Fruit fly (Drosophila melanogaster) S2 (cell line): ENCODE data around the gene Fbw5.

Experiments
- CG8478 ChIP-seq: fragments of >200 bp; optimal IDR thresholded peaks from 2 replicates; lab custom pipeline; 2018
- CTCF ChIP-seq, 2 experiments: fragments of >200 bp; optimal IDR thresholded peaks; 2 replicates each; lab custom pipeline; 2018

- TF ChIP-seq CG8478 (lab: Kevin White, UChicago) (no peak), CTCF (optimal IDR thresholded peaks at IDR 0.05; lab: Kevin White, UChicago) (no peak)
Observed at dm6 chr2L:6100202-6100689, 34.5 kb upstream of the Fbw5 start, which contains the start of gene stai.
